Worm (Caenorhabditis elegans) whole organism, L4 larva: Measurements from ENCODE around the gene abhd-3.1.

Experiments used
- ceh-44 ChIP-seq: fragments of 200-800 bp; sonication (Bioruptor generic); IDR thresholded peaks from 2 replicates; pipeline ENCODE4 v1.3.6; 2022; ENCODE audit warnings: missing genetic modification reagents, missing genetic modification characterization, missing compliant biosample characterization
- nhr-237 ChIP-seq: sonication (generic microtip); optimal IDR thresholded peaks from 2 replicates; lab custom pipeline; 2017; ENCODE audit warnings: missing biosample characterization, missing genetic modification characterization
- sdz-12 ChIP-seq: fragments of 200-800 bp; sonication (Bioruptor generic); optimal IDR thresholded peaks from 2 replicates; lab custom pipeline; 2018; ENCODE audit warnings: mild to moderate bottlenecking, missing genetic modification characterization, missing compliant biosample characterization
- skn-1 ChIP-seq: fragments of 150-350 bp; optimal IDR thresholded peaks from 2 replicates; lab custom pipeline; 2014; ENCODE audit warnings: missing biosample characterization, missing genetic modification characterization
- spr-1 ChIP-seq: sonication (generic microtip); optimal IDR thresholded peaks from 2 replicates; lab custom pipeline; 2016; ENCODE audit warnings: mild to moderate bottlenecking, missing genetic modification characterization, missing compliant biosample characterization
- unc-39 ChIP-seq: sonication (generic microtip); optimal IDR thresholded peaks from 2 replicates; lab custom pipeline; 2017; ENCODE audit warnings: missing biosample characterization, missing genetic modification characterization

DNA sequence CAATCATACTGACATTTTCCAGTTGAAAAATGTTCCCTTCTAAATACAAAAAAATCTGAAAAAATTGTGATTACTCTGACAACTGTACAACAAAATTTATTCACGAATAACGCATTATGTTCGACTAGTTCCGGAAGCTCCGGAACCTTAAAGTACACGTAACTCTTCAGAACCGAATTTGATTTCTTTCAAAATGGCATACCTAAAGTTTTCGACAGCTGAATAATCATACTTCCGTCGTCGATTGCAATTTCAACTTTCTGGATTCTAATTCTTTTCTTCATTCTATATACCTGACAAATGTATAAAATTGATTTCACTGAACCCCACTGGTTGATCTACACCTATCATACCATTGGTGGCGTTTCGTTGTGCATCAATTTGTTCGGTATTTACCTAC lies 32.4 kb downstream of the abhd-3.1 start, which contains the start of gene sri-67:
- TF ChIP-seq nhr-237 (no peak), sdz-12 (GFP tag; lab: Kevin White, UChicago) (no peak), spr-1 (tag; lab: Kevin White, UChicago) (no peak), skn-1 (no peak), unc-39 (tag; lab: Kevin White, UChicago) (no peak), ceh-44 (GFP tag; lab: Robert Waterston, UW) (no peak)
